Fruit fly (Drosophila melanogaster) whole organism, prepupa: Measurements from ENCODE around the gene Lam.

Experiments
- Blimp-1 ChIP-seq: fragments of 200-800 bp; sonication (Bioruptor generic); optimal IDR thresholded peaks from 3 replicates; lab custom pipeline; 2017; ENCODE audit warnings: missing biosample characterization, missing genetic modification characterization, mild to moderate bottlenecking, moderate library complexity, missing genetic modification reagents
- CG6276 ChIP-seq: fragments of 200-800 bp; sonication (Bioruptor generic); optimal IDR thresholded peaks from 2 replicates; lab custom pipeline; 2017; ENCODE audit warnings: missing biosample characterization, mild to moderate bottlenecking, missing genetic modification characterization
- Sox14 ChIP-seq: fragments of 200-800 bp; sonication (Bioruptor generic); optimal IDR thresholded peaks from 3 replicates; lab custom pipeline; 2016; ENCODE audit warnings: missing biosample characterization, missing genetic modification characterization
- cyc ChIP-seq: fragments of 200-800 bp; sonication (Bioruptor generic); optimal IDR thresholded peaks from 3 replicates; lab custom pipeline; 2016; ENCODE audit warnings: missing biosample characterization, missing genetic modification characterization
- dsx ChIP-seq: fragments of 200-800 bp; optimal IDR thresholded peaks from 3 replicates; lab custom pipeline; 2019; ENCODE audit warnings: missing biosample characterization, mild to moderate bottlenecking, missing genetic modification characterization, moderate library complexity; ENCODE audit not compliant: poor library complexity, severe bottlenecking
- fkh ChIP-seq: fragments of 200-800 bp; sonication (Bioruptor generic); optimal IDR thresholded peaks from 3 replicates; lab custom pipeline; 2017; ENCODE audit warnings: missing biosample characterization, mild to moderate bottlenecking, missing genetic modification characterization, moderate library complexity

dm6 chr2L:5550735-5551134 is 8.5 kb downstream of the Lam start, which contains the start of gene CG14014:
- TF ChIP-seq cyc (GFP tag; lab: Kevin White, UChicago) = no peak
- no peak for TF ChIP-seq CG6276 (GFP tag; lab: Kevin White, UChicago)
- no peak for TF ChIP-seq fkh
- TF ChIP-seq dsx (GFP tag; lab: Kevin White, UChicago) = no peak
- TF ChIP-seq Sox14 (GFP tag; lab: Kevin White, UChicago) = no peak
- no peak for TF ChIP-seq Blimp-1
